Fruit fly (Drosophila melanogaster): ENCODE data around the gene CG33723.

CG33723 gene

dm6 chr2L:9448322-9449256 is 8.0 kb upstream of the CG33723 start (continued):
- TF ChIP-seq CG34406 (GFP tag; optimal IDR thresholded peaks at IDR 0.05) = no peak
- TF ChIP-seq net (GFP tag; optimal IDR thresholded peaks at IDR 0.05) = no peak
- TF ChIP-seq CG10669 (GFP tag; optimal IDR thresholded peaks at IDR 0.05) = no peak
- TF ChIP-seq svp (GFP tag) = no peak
- no peak for TF ChIP-seq fd59A (GFP tag; optimal IDR thresholded peaks at IDR 0.05)
- peak; percentile 25 for TF ChIP-seq Met (GFP tag; optimal IDR thresholded peaks at IDR 0.05)
- TF ChIP-seq dsx (GFP tag; optimal IDR thresholded peaks at IDR 0.05; ENCODE audit: poor library complexity, severe bottlenecking) = no peak
- peak in 1 of 2 experiments; percentile 37 for TF ChIP-seq salr (GFP tag; optimal IDR thresholded peaks at IDR 0.05)
- TF ChIP-seq CG10631 (GFP tag; optimal IDR thresholded peaks at IDR 0.05) = no peak

- peak; percentile 47 for TF ChIP-seq Lpt (GFP tag; optimal IDR thresholded peaks at IDR 0.05)
- TF ChIP-seq Met (GFP tag; optimal IDR thresholded peaks at IDR 0.05) = peak; percentile 70
- TF ChIP-seq CG4318 (GFP tag; optimal IDR thresholded peaks at IDR 0.05) = peak; percentile 48
- peak; percentile 71 for TF ChIP-seq pdm3 (GFP tag; optimal IDR thresholded peaks at IDR 0.05)
- TF ChIP-seq CG31627 (GFP tag; optimal IDR thresholded peaks at IDR 0.05) = peak; percentile 42
- peak; percentile 54 for TF ChIP-seq net (GFP tag; optimal IDR thresholded peaks at IDR 0.05)
- peak; percentile 62 for TF ChIP-seq CG34406 (GFP tag; optimal IDR thresholded peaks at IDR 0.05)
- peak; percentile 82 for TF ChIP-seq eg (GFP tag; IDR thresholded peaks at IDR 0.05)
- no peak for TF ChIP-seq fd85E (GFP tag; optimal IDR thresholded peaks at IDR 0.05)
- no peak for TF ChIP-seq Hr38 (GFP tag; optimal IDR thresholded peaks at IDR 0.05)
- peak; percentile 72 for TF ChIP-seq CG32006 (GFP tag; optimal IDR thresholded peaks at IDR 0.05)
- peak; percentile 51 for TF ChIP-seq Sox14 (GFP tag; optimal IDR thresholded peaks at IDR 0.05)
- TF ChIP-seq Hr4 (GFP tag; optimal IDR thresholded peaks at IDR 0.05) = peak; percentile 59
- TF ChIP-seq Eip75B (GFP tag; optimal IDR thresholded peaks at IDR 0.05) = peak; percentile 57
- TF ChIP-seq CG8632 (GFP tag; optimal IDR thresholded peaks at IDR 0.05) = peak; percentile 48
- TF ChIP-seq Hr39 (GFP tag; optimal IDR thresholded peaks at IDR 0.05) = peak; percentile 33
- peak; percentile 55 for TF ChIP-seq CG10669 (GFP tag; optimal IDR thresholded peaks at IDR 0.05)
- peak; percentile 70 for TF ChIP-seq svp (GFP tag)
- TF ChIP-seq Ets21C (GFP tag; optimal IDR thresholded peaks at IDR 0.05) = peak; percentile 20
- TF ChIP-seq vri (GFP tag; optimal IDR thresholded peaks at IDR 0.05) = no peak
- peak; percentile 36 for TF ChIP-seq fd59A (GFP tag; optimal IDR thresholded peaks at IDR 0.05)
- TF ChIP-seq Smox (GFP tag; optimal IDR thresholded peaks at IDR 0.05) = peak; percentile 48
- peak; percentile 68 for TF ChIP-seq CG10631 (GFP tag; optimal IDR thresholded peaks at IDR 0.05)
- peak; percentile 70 for TF ChIP-seq acj6 (GFP tag; optimal IDR thresholded peaks at IDR 0.05)
- TF ChIP-seq CG11294 (GFP tag; IDR thresholded peaks at IDR 0.05) = peak; percentile 35; the same call in 1 of the 2 replicates
- no peak for TF ChIP-seq CG11902 (GFP tag; optimal IDR thresholded peaks at IDR 0.05)
- TF ChIP-seq Sox102F (GFP tag; optimal IDR thresholded peaks at IDR 0.05) = peak; percentile 42
- TF ChIP-seq CG16779 (tag; optimal IDR thresholded peaks at IDR 0.05) = no peak
- TF ChIP-seq CG6792 (GFP tag; optimal IDR thresholded peaks at IDR 0.05) = peak; percentile 39
- TF ChIP-seq Eip78C (GFP tag) = peak; percentile 91
- peak; percentile 53 for TF ChIP-seq CG3032 (tag; optimal IDR thresholded peaks at IDR 0.05)
- peak in 1 of 2 experiments; percentile 69 for TF ChIP-seq salr (GFP tag; optimal IDR thresholded peaks at IDR 0.05)
- peak; percentile 71 for TF ChIP-seq achi (GFP tag; optimal IDR thresholded peaks at IDR 0.05)
- no peak for TF ChIP-seq CG9139 (GFP tag; optimal IDR thresholded peaks at IDR 0.05)
- TF ChIP-seq lz (GFP tag; optimal IDR thresholded peaks at IDR 0.05) = peak; percentile 50
- TF ChIP-seq CG8319 (GFP tag; optimal IDR thresholded peaks at IDR 0.05) = peak; percentile 13
- peak; percentile 3 for TF ChIP-seq dac (GFP tag; optimal IDR thresholded peaks at IDR 0.05)
- no peak for TF ChIP-seq CG6854 (GFP tag; optimal IDR thresholded peaks at IDR 0.05)
- TF ChIP-seq Ets96B (tag; optimal IDR thresholded peaks at IDR 0.05) = peak; percentile 68
- TF ChIP-seq Blimp-1 (GFP tag; optimal IDR thresholded peaks at IDR 0.05) = no peak
- peak; percentile 38 for TF ChIP-seq Sox15 (GFP tag; optimal IDR thresholded peaks at IDR 0.05)
- peak; percentile 28 for TF ChIP-seq CG11762 (GFP tag; optimal IDR thresholded peaks at IDR 0.05; ENCODE audit: insufficient read depth)
- TF ChIP-seq CG6276 (GFP tag; optimal IDR thresholded peaks at IDR 0.05) = peak; percentile 52
- peak; percentile 10 to 41 for TF ChIP-seq ss (GFP tag; optimal IDR thresholded peaks at IDR 0.05)
- peak; percentile 72 for TF ChIP-seq OdsH (GFP tag; optimal IDR thresholded peaks at IDR 0.05)
- peak; percentile 76 for TF ChIP-seq CG6163 (GFP tag; IDR thresholded peaks at IDR 0.05)
Measured at dm6 chr2L:9447816-9448215, 7.3 kb upstream of the CG33723 start.
